Fruit fly (Drosophila melanogaster) whole organism: ENCODE data around the gene mtgo.

Source experiments
- CG8478 ChIP-seq: fragments of >200 bp; optimal IDR thresholded peaks from 2 replicates; lab custom pipeline; 2018; ENCODE audit warnings: inconsistent platforms
- EcR ChIP-seq, 2 experiments: fragments of >200 bp; optimal IDR thresholded peaks; 2 replicates each; lab custom pipeline; 2017; ENCODE audit warnings: missing biosample characterization in 2 of 2, missing genetic modification characterization in 2 of 2, missing genetic modification reagents in 2 of 2
- psq ChIP-seq: fragments of >200 bp; optimal IDR thresholded peaks from 2 replicates; lab custom pipeline; 2017

dm6 chr2L:16607070-16607469 lies 62.3 kb downstream of the mtgo start, which contains the start of gene CG4631:
- no peak for TF ChIP-seq EcR (GFP tag; optimal IDR thresholded peaks at IDR 0.05; lab: Kevin White, UChicago)
- no peak for TF ChIP-seq psq (lab: Kevin White, UChicago)
- no peak for TF ChIP-seq CG8478
